Fruit fly (Drosophila melanogaster): ENCODE data around the gene CG10864.

DNA sequence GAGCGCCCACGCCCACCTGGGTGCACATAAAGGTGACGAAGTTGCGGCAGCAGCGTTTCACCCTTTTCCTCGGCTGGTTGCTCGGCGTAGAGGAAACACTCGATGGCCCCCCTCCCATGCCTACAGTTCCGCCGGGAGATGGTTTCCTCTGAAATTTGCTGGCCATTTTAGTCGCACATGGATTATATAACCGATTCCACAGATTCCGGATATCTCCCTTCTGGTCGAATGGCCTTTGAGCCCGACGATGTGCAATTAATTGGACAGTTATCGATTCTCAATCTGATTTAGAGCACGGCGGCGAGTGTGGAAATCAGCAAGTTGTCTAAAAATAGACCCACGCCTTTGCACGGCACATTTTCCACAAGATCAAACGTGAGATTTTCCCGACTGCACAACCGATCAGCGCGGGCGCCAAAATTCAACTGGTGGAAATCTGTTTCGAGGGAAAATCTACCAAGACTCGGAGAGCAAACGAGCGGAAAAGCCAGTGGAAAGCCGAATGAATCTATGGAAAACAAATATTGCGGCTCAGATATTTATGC lies at the start of gene CG10864:
- TF ChIP-seq pan (optimal IDR thresholded peaks at IDR 0.05): no peak
- no peak for TF ChIP-seq CG8478 (optimal IDR thresholded peaks at IDR 0.05)
